Fruit fly (Drosophila melanogaster): ENCODE measurements around the gene CG16743.

The CG16743 gene

DNA sequence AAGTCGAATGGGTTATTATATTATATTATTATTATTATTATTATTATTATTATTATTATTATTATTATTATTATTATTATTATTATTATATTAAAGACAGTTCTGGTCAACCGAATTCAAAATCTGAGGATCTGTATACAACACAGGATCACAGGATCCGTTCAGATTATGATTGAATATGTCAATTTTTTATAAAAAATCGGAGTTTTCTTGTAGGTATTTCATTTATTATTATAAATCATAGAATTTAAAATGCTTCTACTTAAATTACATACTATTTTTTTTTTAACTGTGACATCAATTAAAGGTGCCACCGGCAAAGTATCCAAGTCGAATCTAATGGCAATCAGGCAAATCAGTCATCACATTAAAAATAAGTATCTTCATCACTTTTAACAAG is 44.6 kb downstream of the CG16743 start, which contains the start of gene CG14913:
CG14913 (plus strand) TSS at position 301 of the 400 bp plus-strand sequence.
- no peak for TF ChIP-seq fd96Ca (GFP tag; IDR thresholded peaks at IDR 0.05)
- TF ChIP-seq CG15710 (tag; optimal IDR thresholded peaks at IDR 0.05), result no peak
- no peak for TF ChIP-seq CG13204 (GFP tag; optimal IDR thresholded peaks at IDR 0.05)
- no peak for TF ChIP-seq Pif1A (GFP tag; optimal IDR thresholded peaks at IDR 0.05)
- no peak for TF ChIP-seq Snoo (tag; optimal IDR thresholded peaks at IDR 0.05)
- TF ChIP-seq CG34367 (tag; optimal IDR thresholded peaks at IDR 0.05), result no peak
- no peak for TF ChIP-seq CG9948 (tag; optimal IDR thresholded peaks at IDR 0.05)
- no peak for TF ChIP-seq CG32121 (GFP tag; IDR thresholded peaks at IDR 0.05)
- no peak for TF ChIP-seq Pif1B (GFP tag; optimal IDR thresholded peaks at IDR 0.05)
- no peak for TF ChIP-seq EcR (GFP tag; optimal IDR thresholded peaks at IDR 0.05)
- TF ChIP-seq CG10348 (GFP tag; IDR thresholded peaks at IDR 0.05), result no peak
- TF ChIP-seq gl (tag; optimal IDR thresholded peaks at IDR 0.05), result no peak
- no peak for TF ChIP-seq rn (GFP tag; IDR thresholded peaks at IDR 0.05)
- TF ChIP-seq CG8159 (tag; optimal IDR thresholded peaks at IDR 0.05), result no peak
- no peak for TF ChIP-seq CG4496 (GFP tag; IDR thresholded peaks at IDR 0.05)
- TF ChIP-seq D1 (tag; optimal IDR thresholded peaks at IDR 0.05), result no peak
- no peak for TF ChIP-seq Ets98B (GFP tag; IDR thresholded peaks at IDR 0.05)
- no peak for TF ChIP-seq CG12605 (GFP tag; IDR thresholded peaks at IDR 0.05)
- TF ChIP-seq CG8301 (tag; optimal IDR thresholded peaks at IDR 0.05), result no peak
- no peak for TF ChIP-seq CG14655 (GFP tag; optimal IDR thresholded peaks at IDR 0.05)

DNA sequence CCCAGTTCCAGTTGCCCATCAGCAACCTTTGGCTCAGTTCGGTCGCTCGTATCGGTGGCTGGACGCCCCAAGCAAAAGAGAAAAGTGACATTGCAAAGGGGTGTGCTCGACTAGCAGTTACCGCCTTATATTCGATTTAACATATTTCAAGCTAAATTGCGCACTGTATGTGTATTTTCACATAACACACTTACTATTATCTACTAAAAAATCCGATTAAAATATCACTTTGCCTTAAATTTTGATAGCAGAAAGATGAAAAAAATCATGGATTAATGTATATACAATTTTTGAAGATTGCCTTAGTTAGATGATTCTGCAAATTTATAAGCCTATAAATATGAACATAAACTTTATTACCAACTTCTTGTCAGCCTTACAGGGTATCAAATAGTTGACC is 49.5 kb downstream of the CG16743 start:
- TF ChIP-seq EcR (GFP tag; optimal IDR thresholded peaks at IDR 0.05) (no peak), CG12605 (GFP tag; IDR thresholded peaks at IDR 0.05) (no peak), CG4496 (GFP tag; IDR thresholded peaks at IDR 0.05) (no peak), CG14655 (GFP tag; optimal IDR thresholded peaks at IDR 0.05) (peak; percentile 48), Snoo (tag; optimal IDR thresholded peaks at IDR 0.05) (peak; percentile 5), CG17806 (tag; optimal IDR thresholded peaks at IDR 0.05) (peak; percentile 21), CG13204 (GFP tag; optimal IDR thresholded peaks at IDR 0.05) (no peak), CG9948 (tag; optimal IDR thresholded peaks at IDR 0.05) (peak; percentile 53), Pif1B (GFP tag; optimal IDR thresholded peaks at IDR 0.05) (no peak), rn (GFP tag; IDR thresholded peaks at IDR 0.05) (no peak), CG8301 (tag; optimal IDR thresholded peaks at IDR 0.05) (peak; percentile 19), CG15710 (tag; optimal IDR thresholded peaks at IDR 0.05) (no peak), CG34367 (tag; optimal IDR thresholded peaks at IDR 0.05) (no peak), CG8159 (tag; optimal IDR thresholded peaks at IDR 0.05) (peak; percentile 44)

- TF ChIP-seq CG17806 (tag; optimal IDR thresholded peaks at IDR 0.05) (peak; percentile 14), CG14655 (GFP tag; optimal IDR thresholded peaks at IDR 0.05) (peak; percentile 1), CG34367 (tag; optimal IDR thresholded peaks at IDR 0.05) (no peak), CG10348 (GFP tag; IDR thresholded peaks at IDR 0.05) (no peak), CG9948 (tag; optimal IDR thresholded peaks at IDR 0.05) (peak; percentile 14), CG32121 (GFP tag; IDR thresholded peaks at IDR 0.05) (no peak), CG8159 (tag; optimal IDR thresholded peaks at IDR 0.05) (peak; percentile 19), CG4496 (GFP tag; IDR thresholded peaks at IDR 0.05) (no peak), rn (GFP tag; IDR thresholded peaks at IDR 0.05) (no peak), CG15710 (tag; optimal IDR thresholded peaks at IDR 0.05) (no peak), Pif1A (GFP tag; optimal IDR thresholded peaks at IDR 0.05) (peak; percentile 12), CG8301 (tag; optimal IDR thresholded peaks at IDR 0.05) (peak; percentile 2), CG13204 (GFP tag; optimal IDR thresholded peaks at IDR 0.05) (no peak), CG12605 (GFP tag; IDR thresholded peaks at IDR 0.05) (no peak), EcR (GFP tag; optimal IDR thresholded peaks at IDR 0.05) (no peak), gl (tag; optimal IDR thresholded peaks at IDR 0.05) (no peak), Pif1B (GFP tag; optimal IDR thresholded peaks at IDR 0.05) (no peak), fd96Ca (GFP tag; IDR thresholded peaks at IDR 0.05) (no peak), D1 (tag; optimal IDR thresholded peaks at IDR 0.05) (no peak), Snoo (tag; optimal IDR thresholded peaks at IDR 0.05) (no peak), Ets98B (GFP tag; IDR thresholded peaks at IDR 0.05) (no peak)
Measured at dm6 chr2L:11022804-11023203, 50.7 kb downstream of the CG16743 start.

All from whole organism, pupa.